Fruit fly (Drosophila melanogaster) whole organism, adult: ENCODE results near the gene dpr6.

Experiments
- CG11617 ChIP-seq: fragments of 200-800 bp; sonication (Bioruptor generic); optimal IDR thresholded peaks from 2 replicates; lab custom pipeline; 2017; ENCODE audit warnings: mild to moderate bottlenecking, missing biosample characterization, missing genetic modification reagents, missing genetic modification characterization
- CG12768 ChIP-seq: fragments of 200-800 bp; sonication (Bioruptor generic); optimal IDR thresholded peaks from 2 replicates; lab custom pipeline; 2017; ENCODE audit warnings: missing biosample characterization, missing genetic modification characterization, mild to moderate bottlenecking, moderate library complexity, missing genetic modification reagents
- CG1620 ChIP-seq: fragments of 200-800 bp; sonication (Bioruptor generic); optimal IDR thresholded peaks from 2 replicates; lab custom pipeline; 2016; ENCODE audit warnings: missing biosample characterization, missing genetic modification characterization
- CG33017 ChIP-seq: fragments of 200-800 bp; sonication (Bioruptor generic); optimal IDR thresholded peaks from 2 replicates; lab custom pipeline; 2018; ENCODE audit warnings: missing biosample characterization, mild to moderate bottlenecking, missing genetic modification characterization, moderate library complexity
- CG5204 ChIP-seq: fragments of 200-800 bp; sonication (Bioruptor generic); optimal IDR thresholded peaks from 2 replicates; lab custom pipeline; 2016; ENCODE audit warnings: missing biosample characterization, missing genetic modification characterization
- CG7045 ChIP-seq: fragments of 200-800 bp; sonication (Bioruptor generic); optimal IDR thresholded peaks from 2 replicates; lab custom pipeline; 2017; ENCODE audit warnings: missing biosample characterization, mild to moderate bottlenecking, missing genetic modification characterization
- CG7101 ChIP-seq: fragments of 200-800 bp; sonication (Bioruptor generic); optimal IDR thresholded peaks from 2 replicates; lab custom pipeline; 2018; ENCODE audit warnings: missing biosample characterization, mild to moderate bottlenecking, missing genetic modification characterization, moderate library complexity
- Clk ChIP-seq: fragments of 200-800 bp; sonication (Bioruptor generic); optimal IDR thresholded peaks from 2 replicates; lab custom pipeline; 2017; ENCODE audit warnings: missing biosample characterization, missing genetic modification characterization
- Crg-1 ChIP-seq: fragments of 200-800 bp; sonication (Bioruptor generic); optimal IDR thresholded peaks from 2 replicates; lab custom pipeline; 2016; ENCODE audit warnings: missing biosample characterization, missing genetic modification characterization
- Hr96 ChIP-seq: fragments of 200-800 bp; sonication (Bioruptor generic); optimal IDR thresholded peaks from 2 replicates; lab custom pipeline; 2016; ENCODE audit warnings: missing biosample characterization, missing genetic modification characterization
- Mnt ChIP-seq: fragments of 200-800 bp; sonication (Bioruptor generic); optimal IDR thresholded peaks from 2 replicates; lab custom pipeline; 2016; ENCODE audit warnings: missing biosample characterization, mild to moderate bottlenecking, missing genetic modification characterization
- bab1 ChIP-seq: fragments of 200-800 bp; sonication (Bioruptor generic); optimal IDR thresholded peaks from 3 replicates; lab custom pipeline; 2019; ENCODE audit warnings: missing biosample characterization, mild to moderate bottlenecking, missing genetic modification characterization, moderate library complexity
- cic ChIP-seq: fragments of 200-800 bp; sonication (Bioruptor generic); optimal IDR thresholded peaks from 2 replicates; lab custom pipeline; 2017; ENCODE audit warnings: missing biosample characterization, mild to moderate bottlenecking, missing genetic modification characterization, moderate library complexity
- cnc ChIP-seq, 2 experiments: fragments of >200 bp; optimal IDR thresholded peaks; 2 replicates each; lab custom pipeline; 2017
- kay ChIP-seq: fragments of 200-800 bp; sonication (Bioruptor generic); peaks from one replicate; lab custom pipeline; 2016; ENCODE audit warnings: missing biosample characterization, missing genetic modification characterization, borderline replicate concordance
- pad ChIP-seq: fragments of 200-800 bp; sonication (Bioruptor generic); optimal IDR thresholded peaks from 3 replicates; lab custom pipeline; 2017; ENCODE audit warnings: missing biosample characterization, missing genetic modification characterization, mild to moderate bottlenecking, moderate library complexity, missing genetic modification reagents
- tj ChIP-seq: fragments of 200-800 bp; sonication (Bioruptor generic); optimal IDR thresholded peaks from 3 replicates; lab custom pipeline; 2017; ENCODE audit warnings: missing biosample characterization, mild to moderate bottlenecking, missing genetic modification characterization, moderate library complexity
- toe ChIP-seq: fragments of 200-800 bp; sonication (Bioruptor generic); optimal IDR thresholded peaks from 2 replicates; lab custom pipeline; 2016; ENCODE audit warnings: missing biosample characterization, missing genetic modification characterization

Gene dpr6

dm6 chr3L:10156080-10156479 lies 181.6 kb downstream of the dpr6 start:
- TF ChIP-seq CG5204: no peak
- no peak for TF ChIP-seq cnc (optimal IDR thresholded peaks at IDR 0.05; lab: Kevin White, UChicago)
- TF ChIP-seq pad (GFP tag; lab: Kevin White, UChicago): no peak
- no peak for TF ChIP-seq bab1

- TF ChIP-seq bab1 (no peak), Clk (GFP tag; lab: Kevin White, UChicago) (no peak), CG7101 (tag; lab: Kevin White, UChicago) (no peak), CG11617 (GFP tag; lab: Kevin White, UChicago) (no peak), Mnt (GFP tag; lab: Kevin White, UChicago) (no peak), cnc (optimal IDR thresholded peaks at IDR 0.05; lab: Kevin White, UChicago) (no peak), Hr96 (GFP tag; lab: Kevin White, UChicago) (no peak), kay (GFP tag; lab: Kevin White, UChicago) (no peak), CG12768 (no peak), pad (GFP tag; lab: Kevin White, UChicago) (no peak), tj (GFP tag; lab: Kevin White, UChicago) (no peak), toe (GFP tag; lab: Kevin White, UChicago) (no peak), CG33017 (tag; lab: Kevin White, UChicago) (no peak), CG5204 (no peak)
These were observed 192.5 kb downstream of the dpr6 start, which contains the start of gene CG6628 for dm6 chr3L:10166923-10167322. CG6628 (minus strand) TSS chr3L:10167023.

- no peak for TF ChIP-seq CG11617 (GFP tag; lab: Kevin White, UChicago)
- TF ChIP-seq CG7101 (tag; lab: Kevin White, UChicago): no peak
- no peak for TF ChIP-seq tj (GFP tag; lab: Kevin White, UChicago)
- TF ChIP-seq cnc (optimal IDR thresholded peaks at IDR 0.05; lab: Kevin White, UChicago): no peak
- TF ChIP-seq bab1: no peak
- TF ChIP-seq Crg-1 (GFP tag; lab: Kevin White, UChicago): no peak
- no peak for TF ChIP-seq CG1620 (GFP tag; lab: Kevin White, UChicago)
- TF ChIP-seq CG12768: no peak
- no peak for TF ChIP-seq toe (GFP tag; lab: Kevin White, UChicago)
- TF ChIP-seq cic (GFP tag; lab: Kevin White, UChicago): no peak
- no peak for TF ChIP-seq Clk (GFP tag; lab: Kevin White, UChicago)
- TF ChIP-seq Hr96 (GFP tag; lab: Kevin White, UChicago): no peak
These were observed 211.5 kb downstream of the dpr6 start, which contains the start of gene dpr10 for dm6 chr3L:10185924-10186323. dpr10 (minus strand) TSS chr3L:10186108.

dm6 chr3L:10186893-10187292 lies 212.4 kb downstream of the dpr6 start:
- no peak for TF ChIP-seq CG5204
- TF ChIP-seq toe (GFP tag; lab: Kevin White, UChicago): no peak
- no peak for TF ChIP-seq CG7045 (GFP tag; lab: Kevin White, UChicago)
- TF ChIP-seq CG33017 (tag; lab: Kevin White, UChicago): no peak
- no peak for TF ChIP-seq CG7101 (tag; lab: Kevin White, UChicago)
